Worm (Caenorhabditis elegans) whole organism, midembryonic: Measurements from ENCODE around the gene K02E7.4.
"Not testable (repeated sequence)": the region's sequence is repeated elsewhere in the genome, so short reads cannot be mapped to it uniquely, and the experiment has no call there.

Source experiments
- cog-1 ChIP-seq: sonication (generic microtip); optimal IDR thresholded peaks from 2 replicates; lab custom pipeline; 2016; ENCODE audit warnings: missing genetic modification characterization, missing compliant biosample characterization
- flt-1 ChIP-seq: fragments of 200-800 bp; sonication (Bioruptor generic); IDR thresholded peaks from 2 replicates; pipeline ENCODE4 v1.3.6; 2022; ENCODE audit warnings: missing genetic modification characterization, missing compliant biosample characterization
- ztf-23 ChIP-seq: fragments of 200-800 bp; sonication (Bioruptor generic); IDR thresholded peaks from 2 replicates; pipeline ENCODE4 v1.3.6; 2022; ENCODE audit warnings: missing genetic modification reagents, missing genetic modification characterization, missing compliant biosample characterization

ce11 chrII:1043932-1044331 is 28.3 kb upstream of the K02E7.4 start, which contains the start of gene fbxb-45:
- not testable (repeated sequence) for TF ChIP-seq flt-1 (GFP tag; lab: Robert Waterston, UW); cog-1 (tag; lab: Kevin White, UChicago); ztf-23 (GFP tag; lab: Robert Waterston, UW)
